Worm (Caenorhabditis elegans) whole organism, L4 larva: ENCODE data around the gene mrp-8.

Source experiments
- F49E8.2 ChIP-seq: sonication (generic microtip); optimal IDR thresholded peaks from 2 replicates; lab custom pipeline; 2016; ENCODE audit warnings: missing compliant biosample characterization, mild to moderate bottlenecking, missing genetic modification characterization, borderline replicate concordance
- Y48G9A.11 ChIP-seq: fragments of 200-800 bp; sonication (Bioruptor generic); IDR thresholded peaks from 2 replicates; pipeline ENCODE4 v1.3.6; 2022; ENCODE audit warnings: missing genetic modification reagents, missing genetic modification characterization, missing compliant biosample characterization
- ZK337.2 ChIP-seq: fragments of 200-800 bp; sonication (Bioruptor generic); IDR thresholded peaks from 2 replicates; pipeline ENCODE4 v1.3.6; 2022; ENCODE audit warnings: missing genetic modification reagents, missing genetic modification characterization, missing compliant biosample characterization
- aha-1 ChIP-seq: fragments of 150-350 bp; peaks from one replicate; lab custom pipeline; 2014; ENCODE audit warnings: missing biosample characterization, missing genetic modification characterization
- aly-2 ChIP-seq: sonication (generic microtip); optimal IDR thresholded peaks from 2 replicates; lab custom pipeline; 2018; ENCODE audit warnings: missing biosample characterization, missing genetic modification characterization
- ama-1 ChIP-seq: fragments of 150-350 bp; optimal IDR thresholded peaks from 2 replicates; lab custom pipeline; 2014; ENCODE audit warnings: inconsistent platforms, mixed read lengths
- arid-1 ChIP-seq: fragments of 200-800 bp; sonication (Bioruptor generic); conservative IDR thresholded peaks from 2 replicates; pipeline ENCODE4 v1.3.6; 2022; ENCODE audit warnings: missing genetic modification reagents, missing genetic modification characterization, missing compliant biosample characterization
- ceh-28 ChIP-seq: fragments of 150-350 bp; optimal IDR thresholded peaks from 2 replicates; lab custom pipeline; 2014; ENCODE audit warnings: missing biosample characterization, missing genetic modification reagents, missing genetic modification characterization
- ceh-32 ChIP-seq: sonication (generic microtip); optimal IDR thresholded peaks from 2 replicates; lab custom pipeline; 2016; ENCODE audit warnings: mild to moderate bottlenecking, missing genetic modification characterization, missing compliant biosample characterization; ENCODE audit not compliant: poor library complexity
- ceh-62 ChIP-seq: sonication (generic microtip); optimal IDR thresholded peaks from 2 replicates; lab custom pipeline; 2017; ENCODE audit warnings: missing biosample characterization, missing genetic modification characterization
- ces-1 ChIP-seq: fragments of 150-350 bp; sonication (generic microtip); optimal IDR thresholded peaks from 4 replicates; lab custom pipeline; 2014; ENCODE audit warnings: missing biosample characterization, missing genetic modification reagents, missing genetic modification characterization
- daf-16 ChIP-seq, 3 experiments: sonication (generic microtip); optimal IDR thresholded peaks; 2 replicates each; lab custom pipeline; 2016 to 2017; ENCODE audit warnings: missing genetic modification characterization in 3 of 3, missing genetic modification reagents in 3 of 3, mild to moderate bottlenecking in 2 of 3, missing compliant biosample characterization in 2 of 3, missing biosample characterization in 1 of 3, moderate library complexity in 1 of 3
- daf-8 ChIP-seq: fragments of 200-800 bp; sonication (Bioruptor generic); IDR thresholded peaks from 2 replicates; pipeline ENCODE4 v1.3.6; 2022; ENCODE audit warnings: missing genetic modification characterization, missing compliant biosample characterization
- dmd-6 ChIP-seq: fragments of 200-800 bp; sonication (Bioruptor generic); IDR thresholded peaks from 2 replicates; pipeline ENCODE4 v1.3.6; 2022; ENCODE audit warnings: missing genetic modification reagents, missing genetic modification characterization, missing compliant biosample characterization
- dmd-8 ChIP-seq: fragments of 200-800 bp; sonication (Bioruptor generic); IDR thresholded peaks from 2 replicates; pipeline ENCODE4 v1.3.6; 2022; ENCODE audit warnings: missing genetic modification characterization, missing compliant biosample characterization
- duxl-1 ChIP-seq: sonication (generic microtip); optimal IDR thresholded peaks from 2 replicates; lab custom pipeline; 2016; ENCODE audit warnings: mild to moderate bottlenecking, missing genetic modification characterization, moderate library complexity, missing compliant biosample characterization; ENCODE audit not compliant: poor library complexity
- dve-1 ChIP-seq: sonication (generic microtip); optimal IDR thresholded peaks from 2 replicates; lab custom pipeline; 2017; ENCODE audit warnings: antibody characterized with exemption, mild to moderate bottlenecking, missing genetic modification characterization, missing compliant biosample characterization; ENCODE audit not compliant: insufficient read depth
- egl-43 ChIP-seq: fragments of 200-800 bp; sonication (Bioruptor generic); IDR thresholded peaks from 2 replicates; pipeline ENCODE4 v1.3.6; 2022; ENCODE audit warnings: missing genetic modification reagents, missing genetic modification characterization, missing compliant biosample characterization
- fkh-10 ChIP-seq: fragments of 150-350 bp; optimal IDR thresholded peaks from 2 replicates; lab custom pipeline; 2014; ENCODE audit warnings: missing biosample characterization, missing genetic modification reagents, missing genetic modification characterization
- gei-8 ChIP-seq: fragments of 200-800 bp; sonication (Bioruptor generic); optimal IDR thresholded peaks from 2 replicates; lab custom pipeline; 2018; ENCODE audit warnings: mild to moderate bottlenecking, missing genetic modification characterization, missing compliant biosample characterization
- hlh-11 ChIP-seq: fragments of 200-800 bp; sonication (Bioruptor generic); optimal IDR thresholded peaks from 2 replicates; lab custom pipeline; 2018; ENCODE audit warnings: mild to moderate bottlenecking, missing genetic modification characterization, missing compliant biosample characterization
- hlh-30 ChIP-seq: sonication (generic microtip); optimal IDR thresholded peaks from 2 replicates; lab custom pipeline; 2017; ENCODE audit warnings: antibody characterized with exemption, mild to moderate bottlenecking, missing genetic modification characterization, missing compliant biosample characterization; ENCODE audit not compliant: insufficient read depth
- lin-1 ChIP-seq: fragments of 200-800 bp; sonication (Bioruptor generic); IDR thresholded peaks from 2 replicates; pipeline ENCODE4 v1.3.6; 2022; ENCODE audit warnings: missing genetic modification reagents, missing genetic modification characterization, missing compliant biosample characterization
- lin-38 ChIP-seq: fragments of 200-800 bp; sonication (Bioruptor generic); IDR thresholded peaks from 2 replicates; pipeline ENCODE4 v1.3.6; 2022; ENCODE audit warnings: missing genetic modification reagents, missing genetic modification characterization, missing compliant biosample characterization
- lin-39 ChIP-seq: fragments of 150-350 bp; optimal IDR thresholded peaks from 2 replicates; lab custom pipeline; 2014; ENCODE audit warnings: missing biosample characterization, missing genetic modification reagents, missing genetic modification characterization
- lsy-2 ChIP-seq, 2 experiments: fragments of 150-350 bp in 1 of 2; sonication (generic microtip) in 1 of 2; optimal IDR thresholded peaks; 2 replicates each; lab custom pipeline; 2014 to 2017; ENCODE audit warnings: missing biosample characterization in 2 of 2, missing genetic modification characterization in 2 of 2
- mep-1 ChIP-seq: fragments of 150-350 bp; sonication (generic microtip); optimal IDR thresholded peaks from 3 replicates; lab custom pipeline; 2014; ENCODE audit warnings: missing biosample characterization, missing genetic modification characterization
- mes-2 ChIP-seq: sonication (generic microtip); optimal IDR thresholded peaks from 2 replicates; lab custom pipeline; 2016; ENCODE audit warnings: missing genotype, mild to moderate bottlenecking, missing genetic modification characterization, missing compliant biosample characterization; ENCODE audit not compliant: poor library complexity, severe bottlenecking
- mxl-2 ChIP-seq: fragments of 200-800 bp; sonication (Bioruptor generic); conservative IDR thresholded peaks from 2 replicates; pipeline ENCODE4 v1.3.6; 2022; ENCODE audit warnings: missing genetic modification reagents, missing genetic modification characterization, missing compliant biosample characterization
- mxl-3 ChIP-seq: fragments of 200-800 bp; sonication (Bioruptor generic); optimal IDR thresholded peaks from 2 replicates; lab custom pipeline; 2018; ENCODE audit warnings: mild to moderate bottlenecking, missing genetic modification characterization, missing compliant biosample characterization
- nhr-102 ChIP-seq: sonication (generic microtip); optimal IDR thresholded peaks from 2 replicates; lab custom pipeline; 2016; ENCODE audit warnings: mild to moderate bottlenecking, missing genetic modification characterization, moderate library complexity, missing compliant biosample characterization
- nhr-11 ChIP-seq: fragments of 150-350 bp; optimal IDR thresholded peaks from 2 replicates; lab custom pipeline; 2014; ENCODE audit warnings: missing biosample characterization, missing genetic modification characterization
- nhr-28 ChIP-seq: fragments of 150-350 bp; optimal IDR thresholded peaks from 2 replicates; lab custom pipeline; 2014; ENCODE audit warnings: missing biosample characterization, missing genetic modification characterization
- nhr-41 ChIP-seq: fragments of 200-800 bp; sonication (Bioruptor generic); IDR thresholded peaks from 2 replicates; pipeline ENCODE4 v1.3.6; 2022; ENCODE audit warnings: missing genetic modification reagents, missing genetic modification characterization, missing compliant biosample characterization
- nhr-48 ChIP-seq: sonication (generic microtip); optimal IDR thresholded peaks from 2 replicates; lab custom pipeline; 2016; ENCODE audit warnings: mild to moderate bottlenecking, missing genetic modification characterization, missing compliant biosample characterization
- nhr-6 ChIP-seq: fragments of 150-350 bp; optimal IDR thresholded peaks from 2 replicates; lab custom pipeline; 2014; ENCODE audit warnings: missing biosample characterization, missing genetic modification characterization
- nhr-77 ChIP-seq: fragments of 150-350 bp; optimal IDR thresholded peaks from 2 replicates; lab custom pipeline; 2014; ENCODE audit warnings: missing biosample characterization, missing genetic modification characterization
- pha-4 ChIP-seq, 2 experiments: fragments of 150-350 bp in 1 of 2; fragments of 200-800 bp in 1 of 2; sonication (Bioruptor generic) in 1 of 2; IDR thresholded peaks in 1 of 2; optimal IDR thresholded peaks in 1 of 2; 2 replicates each; pipeline versions ENCODE4 v1.3.6 to Lab custom; 2014 to 2022; ENCODE audit warnings: missing genetic modification characterization in 2 of 2, missing genetic modification reagents in 2 of 2, missing biosample characterization in 1 of 2, missing compliant biosample characterization in 1 of 2
- php-3 ChIP-seq: fragments of 200-800 bp; sonication (Bioruptor generic); IDR thresholded peaks from 2 replicates; pipeline ENCODE4 v1.3.6; 2022; ENCODE audit warnings: missing genetic modification reagents, missing genetic modification characterization, missing compliant biosample characterization
- pqm-1 ChIP-seq: sonication (generic microtip); optimal IDR thresholded peaks from 2 replicates; lab custom pipeline; 2017; ENCODE audit warnings: missing biosample characterization, missing genetic modification characterization
- rbr-2 ChIP-seq: sonication (generic microtip); optimal IDR thresholded peaks from 2 replicates; lab custom pipeline; 2016; ENCODE audit warnings: missing genotype, missing genetic modification characterization, missing compliant biosample characterization
- set-16 ChIP-seq: fragments of 200-800 bp; sonication (Bioruptor generic); IDR thresholded peaks from 2 replicates; pipeline ENCODE4 v1.3.6; 2022; ENCODE audit warnings: missing genetic modification reagents, missing genetic modification characterization, missing compliant biosample characterization
- spr-1 ChIP-seq: sonication (generic microtip); optimal IDR thresholded peaks from 2 replicates; lab custom pipeline; 2016; ENCODE audit warnings: mild to moderate bottlenecking, missing genetic modification characterization, missing compliant biosample characterization
- spr-3 ChIP-seq: fragments of 200-800 bp; sonication (Bioruptor generic); optimal IDR thresholded peaks from 2 replicates; lab custom pipeline; 2018; ENCODE audit warnings: mild to moderate bottlenecking, missing genetic modification characterization, missing compliant biosample characterization
- tra-1 ChIP-seq: fragments of 200-800 bp; sonication (Bioruptor generic); IDR thresholded peaks from 2 replicates; pipeline ENCODE4 v1.3.6; 2022; ENCODE audit warnings: missing genetic modification reagents, missing genetic modification characterization, missing compliant biosample characterization
- zag-1 ChIP-seq: fragments of 150-350 bp; optimal IDR thresholded peaks from 2 replicates; lab custom pipeline; 2014; ENCODE audit warnings: missing biosample characterization, missing genetic modification characterization
- zip-11 ChIP-seq: fragments of 200-800 bp; sonication (Bioruptor generic); IDR thresholded peaks from 2 replicates; pipeline ENCODE4 v1.3.6; 2022; ENCODE audit warnings: missing genetic modification characterization, missing compliant biosample characterization
- ztf-7 ChIP-seq: fragments of 150-350 bp; optimal IDR thresholded peaks from 2 replicates; lab custom pipeline; 2014; ENCODE audit warnings: missing biosample characterization, missing genetic modification characterization

The mrp-8 gene

ce11 chrIII:12327528-12327997 lies 24.6 kb upstream of the mrp-8 start, which contains the start of the genes zip-12 and Y75B8A.63:
zip-12 (plus strand) TSS chrIII:12327914.
Y75B8A.63 (plus strand) TSS chrIII:12327947.
- TF ChIP-seq mes-2 = peak; percentile 4
- TF ChIP-seq gei-8 (GFP tag; lab: Kevin White, UChicago) = peak; percentile 18
- peak; percentile 90 for TF ChIP-seq hlh-11 (tag; lab: Kevin White, UChicago)
- TF ChIP-seq nhr-28 = peak; percentile 85
- peak; percentile 20; the same call in 1 of the 2 replicates for TF ChIP-seq lin-38 (GFP tag; lab: Robert Waterston, UW)
- peak; percentile 47 for TF ChIP-seq mep-1 (tag; lab: Kevin White, UChicago)
- peak; percentile 55 for TF ChIP-seq dmd-6 (GFP tag; lab: Robert Waterston, UW)
- TF ChIP-seq lin-1 (GFP tag; lab: Robert Waterston, UW) = no peak; the same call in 1 of the 2 replicates
- TF ChIP-seq hlh-30 (tag; lab: Kevin White, UChicago) = peak; percentile 80
- no peak for TF ChIP-seq tra-1 (GFP tag; lab: Robert Waterston, UW)
- TF ChIP-seq mxl-3 (GFP tag; lab: Kevin White, UChicago) = peak; percentile 28
- peak in 1 of 2 experiments; percentile 36 for TF ChIP-seq lsy-2 (tag; optimal IDR thresholded peaks at IDR 0.05; lab: Kevin White, UChicago)
- 0 out of 2 replicates have a peak, but pooled peaks have one; percentile 31 for TF ChIP-seq pha-4 (GFP tag; IDR thresholded peaks at IDR 0.05; lab: Robert Waterston, UW)
- no peak for TF ChIP-seq pha-4 (tag; optimal IDR thresholded peaks at IDR 0.05; lab: Kevin White, UChicago)
- no peak for TF ChIP-seq ceh-32 (tag; lab: Kevin White, UChicago)
- peak; percentile 70 for TF ChIP-seq dve-1 (tag; lab: Kevin White, UChicago)
- TF ChIP-seq daf-16 (GFP tag; optimal IDR thresholded peaks at IDR 0.05; lab: Kevin White, UChicago) = no peak
- TF ChIP-seq daf-16 (tag; optimal IDR thresholded peaks at IDR 0.05; lab: Kevin White, UChicago) = peak; percentile 49
- TF ChIP-seq set-16 = peak; percentile 54
- TF ChIP-seq pqm-1 (tag; lab: Kevin White, UChicago) = peak; percentile 52
- no peak for TF ChIP-seq Y48G9A.11 (GFP tag; lab: Robert Waterston, UW)

- no peak for TF ChIP-seq mxl-2 (GFP tag; lab: Robert Waterston, UW)
- peak; percentile 26 for TF ChIP-seq nhr-77 (tag; lab: Kevin White, UChicago)
- no peak for TF ChIP-seq zag-1 (tag; lab: Kevin White, UChicago)
- no peak for TF ChIP-seq ama-1 (lab: Kevin White, UChicago)
- TF ChIP-seq ces-1 (GFP tag; lab: Kevin White, UChicago) = no peak
- TF ChIP-seq fkh-10 (GFP tag; lab: Kevin White, UChicago) = no peak
- TF ChIP-seq nhr-48 (tag; lab: Kevin White, UChicago) = peak; percentile 42
- peak; percentile 58 for TF ChIP-seq nhr-6 (tag; lab: Kevin White, UChicago)
- peak; percentile 83 for TF ChIP-seq php-3 (GFP tag; lab: Robert Waterston, UW)
- TF ChIP-seq F49E8.2 (tag; lab: Kevin White, UChicago) = no peak
- TF ChIP-seq Y48G9A.11 (GFP tag; lab: Robert Waterston, UW) = no peak
- TF ChIP-seq ceh-28 (tag; lab: Kevin White, UChicago) = no peak
- TF ChIP-seq ZK337.2 (GFP tag; lab: Robert Waterston, UW) = no peak
- no peak for TF ChIP-seq arid-1
- TF ChIP-seq nhr-102 (tag; lab: Kevin White, UChicago) = peak; percentile 45
- no peak for TF ChIP-seq dmd-8
- no peak for TF ChIP-seq aly-2
- TF ChIP-seq ceh-62 (tag; lab: Kevin White, UChicago) = no peak
- no peak for TF ChIP-seq lin-39 (tag; lab: Kevin White, UChicago)
- no peak for TF ChIP-seq spr-3 (GFP tag; lab: Kevin White, UChicago)
- TF ChIP-seq duxl-1 = no peak
- TF ChIP-seq daf-8 = no peak
- peak; percentile 47 for TF ChIP-seq ztf-7 (tag; lab: Kevin White, UChicago)
- TF ChIP-seq egl-43 (GFP tag; lab: Robert Waterston, UW) = no peak
- no peak for TF ChIP-seq nhr-11 (tag; lab: Kevin White, UChicago)
- no peak for TF ChIP-seq ceh-32 (tag; lab: Kevin White, UChicago)
- no peak for TF ChIP-seq spr-1
- no peak for TF ChIP-seq rbr-2 (tag; lab: Kevin White, UChicago)
- TF ChIP-seq dmd-6 (GFP tag; lab: Robert Waterston, UW) = peak; percentile 85
- no peak for TF ChIP-seq zip-11
- TF ChIP-seq lin-38 (GFP tag; lab: Robert Waterston, UW) = no peak
- TF ChIP-seq aha-1 = peak; percentile 87
- no peak for TF ChIP-seq nhr-41 (GFP tag; lab: Robert Waterston, UW)
These were observed 22.3 kb upstream of the mrp-8 start for ce11 chrIII:12325284-12325683.
